Worm (Caenorhabditis elegans) whole organism, L1 larva: ENCODE data around the gene srw-8.

ENCODE experiments used
- tlp-1 ChIP-seq: fragments of 150-350 bp; optimal IDR thresholded peaks from 2 replicates; lab custom pipeline; 2014; ENCODE audit warnings: missing biosample characterization, missing genetic modification characterization
- ztf-11 ChIP-seq, 2 experiments: sonication (generic microtip); optimal IDR thresholded peaks; 2 replicates each; lab custom pipeline; 2016 to 2017; ENCODE audit warnings: missing genetic modification characterization in 2 of 2, missing biosample characterization in 1 of 2, missing compliant biosample characterization in 1 of 2

DNA sequence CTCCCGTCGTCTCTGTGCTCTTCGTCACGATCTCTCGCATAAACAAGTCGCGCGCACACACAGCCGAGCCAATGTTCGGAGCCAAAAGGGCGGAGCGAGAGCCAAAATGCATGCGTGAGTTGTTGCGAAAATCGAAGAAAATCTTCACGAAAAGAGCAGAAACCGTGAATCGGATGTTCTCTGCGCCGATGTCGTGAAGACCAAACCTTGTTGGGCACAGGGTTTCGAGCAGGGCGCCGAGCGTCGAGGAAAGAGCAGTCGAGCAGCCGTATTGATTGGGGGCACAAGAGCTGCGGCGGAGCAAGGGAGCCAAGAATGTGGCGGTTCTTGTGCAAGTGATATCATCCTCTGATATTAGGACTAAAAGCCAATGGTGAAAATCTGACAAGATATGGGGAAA, 12.2 kb upstream of the srw-8 start:
- TF ChIP-seq tlp-1 (tag; lab: Kevin White, UChicago), result no peak
- TF ChIP-seq ztf-11 (tag; optimal IDR thresholded peaks at IDR 0.05; lab: Kevin White, UChicago), result no peak
